Worm (Caenorhabditis elegans) whole organism, midembryonic: Measurements from ENCODE around the gene fbxa-72.

Source experiments
- T22C8.4 ChIP-seq: fragments of 200-800 bp; sonication (Bioruptor generic); IDR thresholded peaks from 2 replicates; pipeline ENCODE4 v1.3.6; 2022; ENCODE audit warnings: missing genetic modification characterization, missing compliant biosample characterization
- cog-1 ChIP-seq: sonication (generic microtip); optimal IDR thresholded peaks from 2 replicates; lab custom pipeline; 2016; ENCODE audit warnings: missing genetic modification characterization, missing compliant biosample characterization
- flt-1 ChIP-seq: fragments of 200-800 bp; sonication (Bioruptor generic); IDR thresholded peaks from 2 replicates; pipeline ENCODE4 v1.3.6; 2022; ENCODE audit warnings: missing genetic modification characterization, missing compliant biosample characterization
- klf-2 ChIP-seq: fragments of 200-800 bp; sonication (Bioruptor generic); conservative IDR thresholded peaks from 2 replicates; pipeline ENCODE4 v1.3.6; 2022; ENCODE audit warnings: missing genetic modification reagents, missing genetic modification characterization, missing compliant biosample characterization
- med-1 ChIP-seq: sonication (generic microtip); optimal IDR thresholded peaks from 2 replicates; lab custom pipeline; 2017; ENCODE audit warnings: missing genetic modification characterization, mild to moderate bottlenecking, missing compliant biosample characterization, antibody characterized with exemption, missing genetic modification reagents; ENCODE audit not compliant: insufficient read depth
- ref-1 ChIP-seq: fragments of 200-800 bp; sonication (Bioruptor generic); conservative IDR thresholded peaks from 2 replicates; pipeline ENCODE4 v1.3.6; 2022; ENCODE audit warnings: missing genetic modification reagents, missing genetic modification characterization, missing compliant biosample characterization
- tab-1 ChIP-seq: fragments of 200-800 bp; sonication (Bioruptor generic); IDR thresholded peaks from 2 replicates; pipeline ENCODE4 v1.3.6; 2022; ENCODE audit warnings: missing genetic modification characterization, missing compliant biosample characterization
- ztf-23 ChIP-seq: fragments of 200-800 bp; sonication (Bioruptor generic); IDR thresholded peaks from 2 replicates; pipeline ENCODE4 v1.3.6; 2022; ENCODE audit warnings: missing genetic modification reagents, missing genetic modification characterization, missing compliant biosample characterization
- ztf-29 ChIP-seq: fragments of 200-800 bp; sonication (Bioruptor generic); IDR thresholded peaks from 2 replicates; pipeline ENCODE4 v1.3.6; 2022; ENCODE audit warnings: missing genetic modification reagents, missing genetic modification characterization, missing compliant biosample characterization

ce11 chrV:695914-696313 is 19.4 kb upstream of the fbxa-72 start, which contains the start of gene srj-52:
- TF ChIP-seq cog-1 (tag; lab: Kevin White, UChicago) (no peak), ztf-29 (GFP tag; lab: Robert Waterston, UW) (no peak), med-1 (GFP tag; lab: Kevin White, UChicago) (no peak), klf-2 (GFP tag; lab: Robert Waterston, UW) (no peak), ztf-23 (GFP tag; lab: Robert Waterston, UW) (no peak), tab-1 (GFP tag; lab: Robert Waterston, UW) (no peak), flt-1 (no peak), ref-1 (no peak), T22C8.4 (GFP tag; lab: Robert Waterston, UW) (no peak)
